Fruit fly (Drosophila melanogaster): ENCODE measurements around the gene Toll-9.

- TF ChIP-seq CG8478 (optimal IDR thresholded peaks at IDR 0.05) = no peak
- TF ChIP-seq CTCF (optimal IDR thresholded peaks at IDR 0.05) = no peak
Measured at dm6 chr3L:20342334-20342733, 24.2 kb downstream of the Toll-9 start, which contains the start of gene Spn77Bc.
